Worm (Caenorhabditis elegans) whole organism, young adult: ENCODE measurements around the gene rga-5.
A peak's percentile ranks its signal among the peaks of the same experiment; 100 is the strongest.

Experiments
- C17E4.6 ChIP-seq: fragments of 200-800 bp; sonication (Bioruptor generic); IDR thresholded peaks from 2 replicates; pipeline ENCODE4 v1.3.6; 2022; ENCODE audit warnings: missing genetic modification reagents, missing genetic modification characterization, missing compliant biosample characterization
- D2030.7 ChIP-seq: fragments of 200-800 bp; sonication (Bioruptor generic); IDR thresholded peaks from 2 replicates; pipeline ENCODE4 v1.3.6; 2022; ENCODE audit warnings: missing genetic modification reagents, missing genetic modification characterization, missing compliant biosample characterization
- F37B4.10 ChIP-seq: fragments of 200-800 bp; sonication (Bioruptor generic); IDR thresholded peaks from 2 replicates; pipeline ENCODE4 v1.3.6; 2022; ENCODE audit warnings: missing genetic modification characterization, missing compliant biosample characterization
- F39B2.1 ChIP-seq: fragments of 200-800 bp; sonication (Bioruptor generic); IDR thresholded peaks from 2 replicates; pipeline ENCODE4 v1.3.6; 2022; ENCODE audit warnings: missing genetic modification reagents, missing genetic modification characterization, missing compliant biosample characterization
- F52B5.7 ChIP-seq: sonication (generic microtip); optimal IDR thresholded peaks from 2 replicates; lab custom pipeline; 2016; ENCODE audit warnings: mild to moderate bottlenecking, missing genetic modification characterization, missing compliant biosample characterization
- F55B11.4 ChIP-seq: sonication (generic microtip); optimal IDR thresholded peaks from 2 replicates; lab custom pipeline; 2016; ENCODE audit warnings: missing compliant biosample characterization, missing genetic modification characterization, borderline replicate concordance; ENCODE audit not compliant: insufficient read depth
- K11D2.4 ChIP-seq: fragments of 200-800 bp; sonication (Bioruptor generic); IDR thresholded peaks from 2 replicates; pipeline ENCODE4 v1.3.6; 2022; ENCODE audit warnings: missing genetic modification reagents, missing genetic modification characterization, missing compliant biosample characterization
- K12H6.12 ChIP-seq: fragments of 200-800 bp; sonication (Bioruptor generic); optimal IDR thresholded peaks from 2 replicates; lab custom pipeline; 2018; ENCODE audit warnings: mild to moderate bottlenecking, missing genetic modification characterization, missing compliant biosample characterization
- T26A5.8 ChIP-seq: sonication (generic microtip); optimal IDR thresholded peaks from 2 replicates; lab custom pipeline; 2016; ENCODE audit warnings: missing genetic modification characterization, missing compliant biosample characterization
- Y53F4B.3 ChIP-seq: fragments of 200-800 bp; sonication (Bioruptor generic); IDR thresholded peaks from 2 replicates; pipeline ENCODE4 v1.3.6; 2022; ENCODE audit warnings: missing genetic modification reagents, missing genetic modification characterization, missing compliant biosample characterization
- ZK185.1 ChIP-seq: sonication (generic microtip); optimal IDR thresholded peaks from 2 replicates; lab custom pipeline; 2016; ENCODE audit warnings: mild to moderate bottlenecking, missing genetic modification characterization, missing compliant biosample characterization; ENCODE audit not compliant: poor library complexity, severe bottlenecking
- akir-1 ChIP-seq: fragments of 200-800 bp; sonication (Bioruptor generic); optimal IDR thresholded peaks from 2 replicates; lab custom pipeline; 2018; ENCODE audit warnings: mild to moderate bottlenecking, missing genetic modification characterization, moderate library complexity, missing compliant biosample characterization
- aptf-2 ChIP-seq: fragments of 200-800 bp; sonication (Bioruptor generic); conservative IDR thresholded peaks from 2 replicates; pipeline ENCODE4 v1.3.6; 2022; ENCODE audit warnings: missing genetic modification reagents, missing genetic modification characterization, missing compliant biosample characterization
- attf-6 ChIP-seq: fragments of 200-800 bp; sonication (Bioruptor generic); IDR thresholded peaks from 2 replicates; pipeline ENCODE4 v1.3.6; 2022; ENCODE audit warnings: missing genetic modification reagents, missing genetic modification characterization, missing compliant biosample characterization
- cebp-1 ChIP-seq, 2 experiments: fragments of 200-800 bp in 1 of 2; sonication (Bioruptor generic) in 1 of 2; sonication (generic microtip) in 1 of 2; IDR thresholded peaks in 1 of 2; optimal IDR thresholded peaks in 1 of 2; 2 replicates each; pipeline versions ENCODE4 v1.3.6 to Lab custom; 2017 to 2022; ENCODE audit warnings: missing compliant biosample characterization in 2 of 2, missing genetic modification characterization in 2 of 2, mild to moderate bottlenecking in 1 of 2, missing genetic modification reagents in 1 of 2, moderate library complexity in 1 of 2
- cebp-2 ChIP-seq: fragments of 200-800 bp; sonication (Bioruptor generic); IDR thresholded peaks from 2 replicates; pipeline ENCODE4 v1.3.6; 2022; ENCODE audit warnings: missing genetic modification characterization, missing compliant biosample characterization
- ceh-100 ChIP-seq: fragments of 200-800 bp; sonication (Bioruptor generic); IDR thresholded peaks from 2 replicates; pipeline ENCODE4 v1.3.6; 2022; ENCODE audit warnings: missing genetic modification reagents, missing genetic modification characterization, missing compliant biosample characterization
- dpff-1 ChIP-seq: sonication (generic microtip); optimal IDR thresholded peaks from 2 replicates; lab custom pipeline; 2017; ENCODE audit warnings: mild to moderate bottlenecking, missing genetic modification characterization, missing compliant biosample characterization
- dpl-1 ChIP-seq: fragments of 150-350 bp; optimal IDR thresholded peaks from 2 replicates; lab custom pipeline; 2014; ENCODE audit warnings: missing biosample characterization, missing genetic modification reagents, missing genetic modification characterization
- efl-1 ChIP-seq: fragments of 150-350 bp; optimal IDR thresholded peaks from 2 replicates; lab custom pipeline; 2014; ENCODE audit warnings: missing biosample characterization, missing genetic modification reagents, missing genetic modification characterization
- fkh-3 ChIP-seq: sonication (generic microtip); optimal IDR thresholded peaks from 2 replicates; lab custom pipeline; 2016; ENCODE audit warnings: mild to moderate bottlenecking, missing genetic modification characterization, missing compliant biosample characterization
- gei-17 ChIP-seq: fragments of 200-800 bp; sonication (Bioruptor generic); optimal IDR thresholded peaks from 2 replicates; lab custom pipeline; 2018; ENCODE audit warnings: mild to moderate bottlenecking, missing genetic modification characterization, missing compliant biosample characterization
- him-1 ChIP-seq: sonication (generic microtip); optimal IDR thresholded peaks from 2 replicates; lab custom pipeline; 2016; ENCODE audit warnings: missing genotype, missing genetic modification reagents, missing genetic modification characterization, missing compliant biosample characterization
- hlh-12 ChIP-seq: sonication (generic microtip); optimal IDR thresholded peaks from 2 replicates; lab custom pipeline; 2016; ENCODE audit warnings: missing genetic modification characterization, missing compliant biosample characterization
- hmg-20 ChIP-seq: fragments of 200-800 bp; sonication (Bioruptor generic); IDR thresholded peaks from 2 replicates; pipeline ENCODE4 v1.3.6; 2022; ENCODE audit warnings: missing genetic modification reagents, missing genetic modification characterization, missing compliant biosample characterization
- hsf-1 ChIP-seq: fragments of 200-800 bp; sonication (Bioruptor generic); IDR thresholded peaks from 2 replicates; pipeline ENCODE4 v1.3.6; 2022; ENCODE audit warnings: missing genetic modification reagents, missing genetic modification characterization, missing compliant biosample characterization
- lin-35 ChIP-seq, 3 experiments: fragments of 150-350 bp in 2 of 3; sonication (generic microtip) in 1 of 3; optimal IDR thresholded peaks; 2 replicates each; lab custom pipeline; 2014 to 2018; ENCODE audit warnings: missing biosample characterization in 3 of 3, missing genetic modification characterization in 3 of 3, missing genetic modification reagents in 3 of 3
- lsy-27 ChIP-seq: sonication (generic microtip); optimal IDR thresholded peaks from 2 replicates; lab custom pipeline; 2017; ENCODE audit warnings: missing genetic modification characterization, mild to moderate bottlenecking, missing compliant biosample characterization, antibody characterized with exemption, missing genotype, borderline replicate concordance; ENCODE audit not compliant: insufficient read depth
- madf-10 ChIP-seq: sonication (generic microtip); optimal IDR thresholded peaks from 2 replicates; lab custom pipeline; 2016; ENCODE audit warnings: mild to moderate bottlenecking, missing genetic modification characterization, missing compliant biosample characterization
- mcd-1 ChIP-seq: fragments of 200-800 bp; sonication (Bioruptor generic); IDR thresholded peaks from 2 replicates; pipeline ENCODE4 v1.3.6; 2022; ENCODE audit warnings: missing genetic modification reagents, missing genetic modification characterization, missing compliant biosample characterization
- nfya-1 ChIP-seq: sonication (generic microtip); optimal IDR thresholded peaks from 2 replicates; lab custom pipeline; 2017; ENCODE audit warnings: antibody characterized with exemption, missing compliant biosample characterization, missing genetic modification characterization, borderline replicate concordance; ENCODE audit not compliant: insufficient read depth
- nhr-179 ChIP-seq: sonication (generic microtip); optimal IDR thresholded peaks from 2 replicates; lab custom pipeline; 2016; ENCODE audit warnings: mild to moderate bottlenecking, missing genetic modification characterization, missing compliant biosample characterization
- nhr-27 ChIP-seq: fragments of 200-800 bp; sonication (Bioruptor generic); optimal IDR thresholded peaks from 2 replicates; lab custom pipeline; 2018; ENCODE audit warnings: mild to moderate bottlenecking, missing genetic modification characterization, moderate library complexity, missing compliant biosample characterization
- pbrm-1 ChIP-seq: fragments of 200-800 bp; sonication (Bioruptor generic); IDR thresholded peaks from 2 replicates; pipeline ENCODE4 v1.3.6; 2022; ENCODE audit warnings: missing genetic modification reagents, missing genetic modification characterization, missing compliant biosample characterization
- pha-4 ChIP-seq: fragments of 150-350 bp; sonication (generic microtip); optimal IDR thresholded peaks from 2 replicates; lab custom pipeline; 2014; ENCODE audit warnings: missing biosample characterization, missing genetic modification reagents, missing genetic modification characterization
- rcor-1 ChIP-seq: fragments of 200-800 bp; sonication (Bioruptor generic); IDR thresholded peaks from 2 replicates; pipeline ENCODE4 v1.3.6; 2022; ENCODE audit warnings: missing genetic modification reagents, missing genetic modification characterization, missing compliant biosample characterization
- snpc-1.3 ChIP-seq: sonication (generic microtip); optimal IDR thresholded peaks from 2 replicates; lab custom pipeline; 2017; ENCODE audit warnings: missing genetic modification characterization, mild to moderate bottlenecking, missing compliant biosample characterization, antibody characterized with exemption, moderate library complexity, missing genotype, missing genetic modification reagents; ENCODE audit not compliant: insufficient read depth
- snpc-4 ChIP-seq, 5 experiments: fragments of 150-350 bp in 1 of 5; sonication (generic microtip) in 4 of 5; optimal IDR thresholded peaks; 2 replicates each; lab custom pipeline; 2014 to 2018; ENCODE audit warnings: missing genetic modification characterization in 5 of 5, missing biosample characterization in 3 of 5, antibody characterized with exemption in 2 of 5, mild to moderate bottlenecking in 2 of 5, missing compliant biosample characterization in 2 of 5, missing genotype in 2 of 5, moderate library complexity in 2 of 5, missing genetic modification reagents in 1 of 5
- somi-1 ChIP-seq: fragments of 200-800 bp; sonication (Bioruptor generic); optimal IDR thresholded peaks from 2 replicates; lab custom pipeline; 2018; ENCODE audit warnings: mild to moderate bottlenecking, missing genetic modification characterization, missing compliant biosample characterization
- unc-130 ChIP-seq: sonication (generic microtip); optimal IDR thresholded peaks from 2 replicates; lab custom pipeline; 2016; ENCODE audit warnings: missing genetic modification reagents, missing genetic modification characterization, missing compliant biosample characterization
- xnd-1 ChIP-seq: sonication (generic microtip); optimal IDR thresholded peaks from 2 replicates; lab custom pipeline; 2016; ENCODE audit warnings: missing genotype, missing genetic modification reagents, missing genetic modification characterization, missing compliant biosample characterization
- zfh-2 ChIP-seq: fragments of 200-800 bp; sonication (Bioruptor generic); conservative IDR thresholded peaks from 2 replicates; pipeline ENCODE4 v1.3.6; 2022; ENCODE audit warnings: missing genetic modification reagents, missing genetic modification characterization, missing compliant biosample characterization
- zim-3 ChIP-seq: sonication (generic microtip); optimal IDR thresholded peaks from 2 replicates; lab custom pipeline; 2017; ENCODE audit warnings: mild to moderate bottlenecking, missing genetic modification characterization, moderate library complexity, missing compliant biosample characterization
- ztf-25 ChIP-seq: fragments of 200-800 bp; sonication (Bioruptor generic); IDR thresholded peaks from 2 replicates; pipeline ENCODE4 v1.3.6; 2022; ENCODE audit warnings: missing genetic modification reagents, missing genetic modification characterization, missing compliant biosample characterization
- ztf-26 ChIP-seq: sonication (generic microtip); optimal IDR thresholded peaks from 2 replicates; lab custom pipeline; 2017; ENCODE audit warnings: missing genetic modification characterization, missing compliant biosample characterization
- ztf-3 ChIP-seq: fragments of 200-800 bp; sonication (Bioruptor generic); optimal IDR thresholded peaks from 2 replicates; lab custom pipeline; 2018; ENCODE audit warnings: mild to moderate bottlenecking, missing genetic modification characterization, missing compliant biosample characterization

Gene rga-5

ce11 chrIV:13881754-13882275, 54.1 kb downstream of the rga-5 start, which contains the start of gene rpl-29 (continued):
- TF ChIP-seq K11D2.4 (peak; percentile 38; the same call in 1 of the 2 replicates), ztf-25 (GFP tag; lab: Robert Waterston, UW) (no peak), xnd-1 (tag; lab: Kevin White, UChicago) (peak; percentile 79), D2030.7 (peak; percentile 83), zim-3 (tag; lab: Kevin White, UChicago) (no peak), snpc-4 (GFP tag; optimal IDR thresholded peaks at IDR 0.05; lab: Kevin White, UChicago) (peak; percentile 93), snpc-4 (tag; optimal IDR thresholded peaks at IDR 0.05; lab: Kevin White, UChicago) (peak; percentile 69 to 96 (median 94)), fkh-3 (tag; lab: Kevin White, UChicago) (no peak), lin-35 (GFP tag; optimal IDR thresholded peaks at IDR 0.05; lab: Kevin White, UChicago) (peak in 2 of 3 experiments; percentile 37 to 69), lsy-27 (tag; lab: Kevin White, UChicago) (no peak), efl-1 (peak; percentile 63), pha-4 (tag; lab: Kevin White, UChicago) (peak; percentile 81), him-1 (peak; percentile 17), F55B11.4 (tag; lab: Kevin White, UChicago) (no peak), hmg-20 (GFP tag; lab: Robert Waterston, UW) (peak; percentile 70; the same call in 1 of the 2 replicates), pbrm-1 (GFP tag; lab: Robert Waterston, UW) (peak; percentile 80), mcd-1 (GFP tag; lab: Robert Waterston, UW) (peak; percentile 84), attf-6 (GFP tag; lab: Robert Waterston, UW) (peak; percentile 97), hsf-1 (peak; percentile 72), nhr-27 (no peak), zfh-2 (GFP tag; lab: Robert Waterston, UW) (peak; percentile 66; the same call in 1 of the 2 replicates), unc-130 (GFP tag; lab: Kevin White, UChicago) (no peak), aptf-2 (GFP tag; lab: Robert Waterston, UW) (no peak), C17E4.6 (0 out of 2 replicates have a peak, but pooled peaks have one; percentile 34), cebp-2 (0 out of 2 replicates have a peak, but pooled peaks have one; percentile 56), ztf-26 (no peak), akir-1 (GFP tag; lab: Kevin White, UChicago) (no peak), madf-10 (tag; lab: Kevin White, UChicago) (peak; percentile 94), rcor-1 (GFP tag; lab: Robert Waterston, UW) (peak; percentile 62), ztf-3 (GFP tag; lab: Kevin White, UChicago) (no peak), nfya-1 (tag; lab: Kevin White, UChicago) (no peak), cebp-1 (GFP tag; IDR thresholded peaks at IDR 0.05; lab: Robert Waterston, UW) (0 out of 2 replicates have a peak, but pooled peaks have one; percentile 45), cebp-1 (tag; optimal IDR thresholded peaks at IDR 0.05; lab: Kevin White, UChicago) (peak; percentile 74), ZK185.1 (tag; lab: Kevin White, UChicago) (peak; percentile 88), dpl-1 (peak; percentile 39), gei-17 (peak; percentile 19), dpff-1 (tag; lab: Kevin White, UChicago) (no peak), nhr-179 (tag; lab: Kevin White, UChicago) (no peak), snpc-1.3 (tag; lab: Kevin White, UChicago) (peak; percentile 97), K12H6.12 (tag; lab: Kevin White, UChicago) (no peak), ceh-100 (GFP tag; lab: Robert Waterston, UW) (peak; percentile 71), F39B2.1 (GFP tag; lab: Robert Waterston, UW) (no peak), F52B5.7 (tag; lab: Kevin White, UChicago) (no peak), T26A5.8 (tag; lab: Kevin White, UChicago) (no peak), Y53F4B.3 (no peak), F37B4.10 (GFP tag; lab: Robert Waterston, UW) (no peak), hlh-12 (tag; lab: Kevin White, UChicago) (no peak), somi-1 (GFP tag; lab: Kevin White, UChicago) (no peak)
